Fruit fly (Drosophila melanogaster) whole organism, pupa: Measurements from ENCODE around the gene CG10513.

Source experiments
- CG10348 ChIP-seq: fragments of 200-800 bp; sonication (Bioruptor generic); IDR thresholded peaks from 2 replicates; pipeline ENCODE4 v1.3.6; 2022; ENCODE audit warnings: missing biosample characterization, missing genetic modification characterization
- CG12605 ChIP-seq: fragments of 200-800 bp; sonication (Bioruptor generic); IDR thresholded peaks from 2 replicates; pipeline ENCODE4 v1.3.6; 2022; ENCODE audit warnings: missing biosample characterization, missing genetic modification characterization
- CG17806 ChIP-seq: fragments of 200-800 bp; sonication (Bioruptor generic); optimal IDR thresholded peaks from 2 replicates; lab custom pipeline; 2018; ENCODE audit warnings: missing biosample characterization, mild to moderate bottlenecking, missing genetic modification characterization, moderate library complexity
- CG32121 ChIP-seq: fragments of 200-800 bp; sonication (Bioruptor generic); IDR thresholded peaks from 2 replicates; pipeline ENCODE4 v1.3.6; 2022; ENCODE audit warnings: missing biosample characterization, missing genetic modification characterization
- CG34367 ChIP-seq: fragments of 200-800 bp; sonication (Bioruptor generic); optimal IDR thresholded peaks from 2 replicates; lab custom pipeline; 2018; ENCODE audit warnings: missing biosample characterization, mild to moderate bottlenecking, missing genetic modification characterization
- CG8159 ChIP-seq: fragments of 200-800 bp; sonication (Bioruptor generic); optimal IDR thresholded peaks from 3 replicates; lab custom pipeline; 2018; ENCODE audit warnings: missing biosample characterization, mild to moderate bottlenecking, missing genetic modification characterization, moderate library complexity
- CG8301 ChIP-seq: fragments of 200-800 bp; sonication (Bioruptor generic); optimal IDR thresholded peaks from 2 replicates; lab custom pipeline; 2018; ENCODE audit warnings: missing biosample characterization, mild to moderate bottlenecking, missing genetic modification characterization
- Ets98B ChIP-seq: fragments of 200-800 bp; sonication (Bioruptor generic); IDR thresholded peaks from 2 replicates; pipeline ENCODE4 v1.3.6; 2022; ENCODE audit warnings: missing biosample characterization, missing genetic modification characterization
- Pif1A ChIP-seq: fragments of 200-800 bp; sonication (Bioruptor generic); optimal IDR thresholded peaks from 3 replicates; lab custom pipeline; 2016; ENCODE audit warnings: missing biosample characterization, missing genetic modification characterization
- Pif1B ChIP-seq: fragments of 200-800 bp; sonication (Bioruptor generic); optimal IDR thresholded peaks from 3 replicates; lab custom pipeline; 2016; ENCODE audit warnings: missing biosample characterization, missing genetic modification characterization
- Snoo ChIP-seq: fragments of 200-800 bp; sonication (Bioruptor generic); optimal IDR thresholded peaks from 3 replicates; lab custom pipeline; 2017; ENCODE audit warnings: missing biosample characterization, mild to moderate bottlenecking, missing genetic modification characterization, inconsistent platforms
- rn ChIP-seq: fragments of 200-800 bp; sonication (Bioruptor generic); IDR thresholded peaks from 2 replicates; pipeline ENCODE4 v1.3.6; 2022; ENCODE audit warnings: missing biosample characterization, missing genetic modification characterization

DNA sequence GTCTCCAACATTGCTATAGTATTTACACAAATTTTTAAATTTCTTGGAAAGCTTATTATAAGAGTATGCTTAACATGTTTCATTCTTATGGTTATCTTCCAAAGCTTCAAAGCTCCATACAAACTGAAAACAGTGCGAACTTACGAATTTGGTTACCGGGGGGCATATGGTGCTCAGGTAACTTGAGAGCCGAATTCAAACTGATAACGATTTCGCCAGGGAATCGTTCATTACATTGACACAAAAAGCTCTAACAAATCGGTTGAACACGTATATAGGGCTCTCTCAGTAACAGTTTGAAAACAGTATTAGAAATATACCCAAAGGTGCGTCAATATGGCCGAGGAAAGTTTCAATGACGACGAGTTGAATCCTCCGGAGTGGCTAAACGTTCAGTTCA is 23.6 kb upstream of the CG10513 start, which contains the start of gene CG13659:
- TF ChIP-seq CG10348 (GFP tag; lab: Robert Waterston, UW): no peak
- no peak for TF ChIP-seq CG12605 (GFP tag; lab: Robert Waterston, UW)
- TF ChIP-seq Pif1A: no peak
- no peak for TF ChIP-seq Pif1B (GFP tag; lab: Kevin White, UChicago)
- TF ChIP-seq CG34367: no peak
- TF ChIP-seq CG8159: no peak
- no peak for TF ChIP-seq rn
- TF ChIP-seq Snoo (tag; lab: Kevin White, UChicago): no peak
- no peak for TF ChIP-seq CG32121 (GFP tag; lab: Robert Waterston, UW)
- TF ChIP-seq Ets98B: no peak
- no peak for TF ChIP-seq CG8301
- no peak for TF ChIP-seq CG17806 (tag; lab: Kevin White, UChicago)
